Fruit fly (Drosophila melanogaster): ENCODE results near the gene CG9592.

DNA sequence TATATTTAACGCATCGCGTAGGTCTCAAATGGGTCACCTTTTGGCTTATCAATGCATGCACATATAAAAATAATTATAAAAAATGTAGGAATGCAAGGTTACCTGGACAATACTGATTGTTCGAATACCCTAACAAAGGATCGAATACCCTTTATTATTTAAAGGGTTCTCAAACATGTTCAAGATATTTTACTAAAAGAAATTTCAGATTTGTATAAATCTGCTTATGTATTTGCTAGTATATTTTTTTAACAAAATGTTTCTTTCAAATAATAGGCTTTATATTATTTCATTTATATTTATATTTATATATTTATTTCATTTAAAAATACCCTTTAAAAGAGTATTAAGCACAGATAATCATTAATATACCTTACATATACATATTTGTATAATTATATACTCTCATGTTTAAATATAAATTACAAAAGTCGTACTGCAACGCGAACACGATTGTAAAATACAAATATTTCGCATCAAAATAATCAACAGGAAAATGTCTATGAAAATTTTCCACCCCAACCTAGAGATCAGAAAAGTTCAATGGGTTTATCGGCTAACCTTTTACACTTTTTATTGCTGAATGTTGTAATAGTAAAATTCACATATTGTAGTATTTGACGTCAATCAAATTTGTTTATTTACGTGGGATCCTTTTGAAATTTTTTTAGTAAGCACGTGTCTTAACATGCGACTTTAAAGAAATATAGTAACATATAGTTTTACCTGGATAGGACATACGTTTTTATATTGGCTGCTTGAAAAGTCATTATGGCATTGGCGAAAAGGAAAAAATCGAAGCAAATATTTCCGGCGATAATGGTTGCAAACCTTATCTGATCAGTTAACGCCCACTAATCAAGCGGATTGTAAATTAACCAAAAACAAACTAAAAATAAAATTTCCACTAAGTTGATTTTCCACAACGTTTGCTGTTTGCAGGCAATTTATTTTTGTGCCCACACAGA lies 39.4 kb downstream of the CG9592 start:
- TF ChIP-seq usp (GFP tag; optimal IDR thresholded peaks at IDR 0.05) (no peak), br (GFP tag; optimal IDR thresholded peaks at IDR 0.05) (no peak)

Data from whole organism, wandering third instar larva.